Worm (Caenorhabditis elegans) whole organism, dauer: Measurements from ENCODE around the gene Y53G8AR.8.
"Not testable (repeated sequence)": the region's sequence is repeated elsewhere in the genome, so short reads cannot be mapped to it uniquely, and the experiment has no call there.

Experiments
- unc-62 ChIP-seq: sonication (generic microtip); optimal IDR thresholded peaks from 2 replicates; lab custom pipeline; 2017; ENCODE audit warnings: missing biosample characterization, missing genetic modification reagents, missing genetic modification characterization

Y53G8AR.8 gene

ce11 chrIII:3294283-3294793, at the start of gene Y53G8AR.8, which contains the start of gene Y53G8AR.6:
TSS of gene Y53G8AR.8 (minus strand) at chrIII:3294330.
TSS of gene Y53G8AR.6 (plus strand) at chrIII:3294743.
- TF ChIP-seq unc-62 (GFP tag; lab: Kevin White, UChicago) = no peak

- no peak for TF ChIP-seq unc-62 (GFP tag; lab: Kevin White, UChicago)
Measured at ce11 chrIII:3343463-3343862, 49.3 kb upstream of the Y53G8AR.8 start.

ce11 chrIII:3339317-3340016, 45.3 kb upstream of the Y53G8AR.8 start:
- no peak for TF ChIP-seq unc-62 (GFP tag; lab: Kevin White, UChicago)

- not testable (repeated sequence) for TF ChIP-seq unc-62 (GFP tag; lab: Kevin White, UChicago)
Measured at ce11 chrIII:3332736-3333135, 38.6 kb upstream of the Y53G8AR.8 start, which contains the start of gene Y53G8AR.1. TSS of gene Y53G8AR.1 (plus strand) at chrIII:3333036.

ce11 chrIII:3331767-3332166, 37.6 kb upstream of the Y53G8AR.8 start:
- no peak for TF ChIP-seq unc-62 (GFP tag; lab: Kevin White, UChicago)

ce11 chrIII:3329467-3329866, 35.3 kb upstream of the Y53G8AR.8 start:
- TF ChIP-seq unc-62 (GFP tag; lab: Kevin White, UChicago) = no peak

ce11 chrIII:3323906-3324305, 29.8 kb upstream of the Y53G8AR.8 start:
- no peak for TF ChIP-seq unc-62 (GFP tag; lab: Kevin White, UChicago)

ce11 chrIII:3322317-3323010, 28.3 kb upstream of the Y53G8AR.8 start, which contains the start of gene phf-15:
TSS of gene phf-15 (plus strand) at chrIII:3322853.
- TF ChIP-seq unc-62 (GFP tag; lab: Kevin White, UChicago) = no peak

ce11 chrIII:3321145-3321544, 27.0 kb upstream of the Y53G8AR.8 start, which contains the start of gene Y53G8AR.9:
TSS of gene Y53G8AR.9 (minus strand) at chrIII:3321245.
- no peak for TF ChIP-seq unc-62 (GFP tag; lab: Kevin White, UChicago)

- no peak for TF ChIP-seq unc-62 (GFP tag; lab: Kevin White, UChicago)
Measured at ce11 chrIII:3317887-3318286, 23.8 kb upstream of the Y53G8AR.8 start.

ce11 chrIII:3312111-3312510, 18.0 kb upstream of the Y53G8AR.8 start:
- TF ChIP-seq unc-62 (GFP tag; lab: Kevin White, UChicago) = no peak

- TF ChIP-seq unc-62 (GFP tag; lab: Kevin White, UChicago) = no peak
Measured at ce11 chrIII:3311607-3312006, 17.5 kb upstream of the Y53G8AR.8 start.

- no peak for TF ChIP-seq unc-62 (GFP tag; lab: Kevin White, UChicago)
Measured at ce11 chrIII:3310876-3311597, 16.9 kb upstream of the Y53G8AR.8 start, which contains the start of gene ral-1. TSS of gene ral-1 (plus strand) at chrIII:3311310.

ce11 chrIII:3309700-3310099, 15.6 kb upstream of the Y53G8AR.8 start:
- no peak for TF ChIP-seq unc-62 (GFP tag; lab: Kevin White, UChicago)

ce11 chrIII:3308940-3309339, 14.8 kb upstream of the Y53G8AR.8 start:
- TF ChIP-seq unc-62 (GFP tag; lab: Kevin White, UChicago) = no peak

- TF ChIP-seq unc-62 (GFP tag; lab: Kevin White, UChicago) = no peak
Measured at ce11 chrIII:3307379-3307778, 13.2 kb upstream of the Y53G8AR.8 start.
